Worm (Caenorhabditis elegans) whole organism, young adult: ENCODE results near the gene Y54G2A.41.

Source experiments
- B0019.2 ChIP-seq: fragments of 200-800 bp; sonication (Bioruptor generic); conservative IDR thresholded peaks from 2 replicates; pipeline ENCODE4 v1.3.6; 2022; ENCODE audit warnings: missing genetic modification reagents, missing genetic modification characterization, missing compliant biosample characterization
- B0035.1 ChIP-seq: sonication (generic microtip); optimal IDR thresholded peaks from 2 replicates; lab custom pipeline; 2016; ENCODE audit warnings: missing genetic modification characterization, mild to moderate bottlenecking, missing compliant biosample characterization, missing genotype, missing genetic modification reagents
- F37B4.10 ChIP-seq: fragments of 200-800 bp; sonication (Bioruptor generic); IDR thresholded peaks from 2 replicates; pipeline ENCODE4 v1.3.6; 2022; ENCODE audit warnings: missing genetic modification characterization, missing compliant biosample characterization
- F52B5.7 ChIP-seq: sonication (generic microtip); optimal IDR thresholded peaks from 2 replicates; lab custom pipeline; 2016; ENCODE audit warnings: mild to moderate bottlenecking, missing genetic modification characterization, missing compliant biosample characterization
- K11D2.4 ChIP-seq: fragments of 200-800 bp; sonication (Bioruptor generic); IDR thresholded peaks from 2 replicates; pipeline ENCODE4 v1.3.6; 2022; ENCODE audit warnings: missing genetic modification reagents, missing genetic modification characterization, missing compliant biosample characterization
- Y56A3A.18 ChIP-seq: fragments of 200-800 bp; sonication (Bioruptor generic); IDR thresholded peaks from 2 replicates; pipeline ENCODE4 v1.3.6; 2022; ENCODE audit warnings: missing genetic modification reagents, missing genetic modification characterization, missing compliant biosample characterization
- aptf-2 ChIP-seq: fragments of 200-800 bp; sonication (Bioruptor generic); conservative IDR thresholded peaks from 2 replicates; pipeline ENCODE4 v1.3.6; 2022; ENCODE audit warnings: missing genetic modification reagents, missing genetic modification characterization, missing compliant biosample characterization
- attf-3 ChIP-seq: fragments of 200-800 bp; sonication (Bioruptor generic); conservative IDR thresholded peaks from 2 replicates; pipeline ENCODE4 v1.3.6; 2022; ENCODE audit warnings: missing genetic modification reagents, missing genetic modification characterization, missing compliant biosample characterization
- attf-6 ChIP-seq: fragments of 200-800 bp; sonication (Bioruptor generic); IDR thresholded peaks from 2 replicates; pipeline ENCODE4 v1.3.6; 2022; ENCODE audit warnings: missing genetic modification reagents, missing genetic modification characterization, missing compliant biosample characterization
- bed-1 ChIP-seq: fragments of 200-800 bp; sonication (Bioruptor generic); IDR thresholded peaks from 2 replicates; pipeline ENCODE4 v1.3.6; 2022; ENCODE audit warnings: missing genetic modification reagents, missing genetic modification characterization, missing compliant biosample characterization
- cebp-1 ChIP-seq, 2 experiments: fragments of 200-800 bp in 1 of 2; sonication (Bioruptor generic) in 1 of 2; sonication (generic microtip) in 1 of 2; IDR thresholded peaks in 1 of 2; optimal IDR thresholded peaks in 1 of 2; 2 replicates each; pipeline versions ENCODE4 v1.3.6 to Lab custom; 2017 to 2022; ENCODE audit warnings: missing compliant biosample characterization in 2 of 2, missing genetic modification characterization in 2 of 2, mild to moderate bottlenecking in 1 of 2, missing genetic modification reagents in 1 of 2, moderate library complexity in 1 of 2
- ceh-100 ChIP-seq: fragments of 200-800 bp; sonication (Bioruptor generic); IDR thresholded peaks from 2 replicates; pipeline ENCODE4 v1.3.6; 2022; ENCODE audit warnings: missing genetic modification reagents, missing genetic modification characterization, missing compliant biosample characterization
- chd-7 ChIP-seq: sonication (generic microtip); optimal IDR thresholded peaks from 2 replicates; lab custom pipeline; 2016; ENCODE audit warnings: mild to moderate bottlenecking, missing genetic modification characterization, moderate library complexity, missing compliant biosample characterization
- dox-1 ChIP-seq: fragments of 200-800 bp; sonication (Bioruptor generic); IDR thresholded peaks from 2 replicates; pipeline ENCODE4 v1.3.6; 2022; ENCODE audit warnings: missing genetic modification reagents, missing genetic modification characterization, missing compliant biosample characterization
- dpff-1 ChIP-seq: sonication (generic microtip); optimal IDR thresholded peaks from 2 replicates; lab custom pipeline; 2017; ENCODE audit warnings: mild to moderate bottlenecking, missing genetic modification characterization, missing compliant biosample characterization
- fkh-3 ChIP-seq: sonication (generic microtip); optimal IDR thresholded peaks from 2 replicates; lab custom pipeline; 2016; ENCODE audit warnings: mild to moderate bottlenecking, missing genetic modification characterization, missing compliant biosample characterization
- gei-17 ChIP-seq: fragments of 200-800 bp; sonication (Bioruptor generic); optimal IDR thresholded peaks from 2 replicates; lab custom pipeline; 2018; ENCODE audit warnings: mild to moderate bottlenecking, missing genetic modification characterization, missing compliant biosample characterization
- hmg-1.2 ChIP-seq: fragments of 200-800 bp; sonication (Bioruptor generic); IDR thresholded peaks from 2 replicates; pipeline ENCODE4 v1.3.6; 2022; ENCODE audit warnings: missing genetic modification reagents, missing genetic modification characterization, missing compliant biosample characterization
- hmg-20 ChIP-seq: fragments of 200-800 bp; sonication (Bioruptor generic); IDR thresholded peaks from 2 replicates; pipeline ENCODE4 v1.3.6; 2022; ENCODE audit warnings: missing genetic modification reagents, missing genetic modification characterization, missing compliant biosample characterization
- hrde-1 ChIP-seq: sonication (generic microtip); optimal IDR thresholded peaks from 2 replicates; lab custom pipeline; 2016; ENCODE audit warnings: missing genetic modification characterization, mild to moderate bottlenecking, missing compliant biosample characterization, moderate library complexity, missing genotype, missing genetic modification reagents, borderline replicate concordance
- let-526 ChIP-seq: fragments of 200-800 bp; sonication (Bioruptor generic); IDR thresholded peaks from 2 replicates; pipeline ENCODE4 v1.3.6; 2022; ENCODE audit warnings: missing genetic modification reagents, missing genetic modification characterization, missing compliant biosample characterization
- lin-54 ChIP-seq: fragments of 200-800 bp; sonication (Bioruptor generic); optimal IDR thresholded peaks from 2 replicates; lab custom pipeline; 2018; ENCODE audit warnings: mild to moderate bottlenecking, missing genetic modification characterization, missing compliant biosample characterization
- lsy-27 ChIP-seq: sonication (generic microtip); optimal IDR thresholded peaks from 2 replicates; lab custom pipeline; 2017; ENCODE audit warnings: missing genetic modification characterization, mild to moderate bottlenecking, missing compliant biosample characterization, antibody characterized with exemption, missing genotype, borderline replicate concordance; ENCODE audit not compliant: insufficient read depth
- madf-10 ChIP-seq: sonication (generic microtip); optimal IDR thresholded peaks from 2 replicates; lab custom pipeline; 2016; ENCODE audit warnings: mild to moderate bottlenecking, missing genetic modification characterization, missing compliant biosample characterization
- madf-3 ChIP-seq: fragments of 200-800 bp; sonication (Bioruptor generic); IDR thresholded peaks from 2 replicates; pipeline ENCODE4 v1.3.6; 2022; ENCODE audit warnings: missing genetic modification reagents, missing genetic modification characterization, missing compliant biosample characterization
- madf-6 ChIP-seq: fragments of 200-800 bp; sonication (Bioruptor generic); IDR thresholded peaks from 2 replicates; pipeline ENCODE4 v1.3.6; 2022; ENCODE audit warnings: missing genetic modification reagents, missing genetic modification characterization, missing compliant biosample characterization
- mxl-1 ChIP-seq: sonication (generic microtip); optimal IDR thresholded peaks from 2 replicates; lab custom pipeline; 2016; ENCODE audit warnings: missing genetic modification characterization, missing compliant biosample characterization
- nhr-80 ChIP-seq: sonication (generic microtip); optimal IDR thresholded peaks from 2 replicates; lab custom pipeline; 2016; ENCODE audit warnings: missing genetic modification characterization, missing compliant biosample characterization
- repo-1 ChIP-seq: sonication (generic microtip); optimal IDR thresholded peaks from 2 replicates; lab custom pipeline; 2017; ENCODE audit warnings: mild to moderate bottlenecking, missing genetic modification characterization, missing compliant biosample characterization
- sea-2 ChIP-seq: fragments of 200-800 bp; sonication (Bioruptor generic); IDR thresholded peaks from 2 replicates; pipeline ENCODE4 v1.3.6; 2022; ENCODE audit warnings: missing genetic modification characterization, missing compliant biosample characterization
- snpc-1.3 ChIP-seq: sonication (generic microtip); optimal IDR thresholded peaks from 2 replicates; lab custom pipeline; 2017; ENCODE audit warnings: missing genetic modification characterization, mild to moderate bottlenecking, missing compliant biosample characterization, antibody characterized with exemption, moderate library complexity, missing genotype, missing genetic modification reagents; ENCODE audit not compliant: insufficient read depth
- snpc-4 ChIP-seq, 5 experiments: fragments of 150-350 bp in 1 of 5; sonication (generic microtip) in 4 of 5; optimal IDR thresholded peaks; 2 replicates each; lab custom pipeline; 2014 to 2018; ENCODE audit warnings: missing genetic modification characterization in 5 of 5, missing biosample characterization in 3 of 5, antibody characterized with exemption in 2 of 5, mild to moderate bottlenecking in 2 of 5, missing compliant biosample characterization in 2 of 5, missing genotype in 2 of 5, moderate library complexity in 2 of 5, missing genetic modification reagents in 1 of 5
- tbp1 ChIP-seq: fragments of 200-800 bp; sonication (Bioruptor generic); optimal IDR thresholded peaks from 2 replicates; lab custom pipeline; 2018; ENCODE audit warnings: mild to moderate bottlenecking, missing genetic modification characterization, missing compliant biosample characterization
- unc-130 ChIP-seq: sonication (generic microtip); optimal IDR thresholded peaks from 2 replicates; lab custom pipeline; 2016; ENCODE audit warnings: missing genetic modification reagents, missing genetic modification characterization, missing compliant biosample characterization
- ztf-18 ChIP-seq: sonication (generic microtip); optimal IDR thresholded peaks from 2 replicates; lab custom pipeline; 2016; ENCODE audit warnings: missing genotype, mild to moderate bottlenecking, missing genetic modification characterization, missing compliant biosample characterization
- ztf-22 ChIP-seq: fragments of 200-800 bp; sonication (Bioruptor generic); optimal IDR thresholded peaks from 2 replicates; lab custom pipeline; 2018; ENCODE audit warnings: mild to moderate bottlenecking, missing genetic modification characterization, moderate library complexity, missing compliant biosample characterization
- ztf-25 ChIP-seq: fragments of 200-800 bp; sonication (Bioruptor generic); IDR thresholded peaks from 2 replicates; pipeline ENCODE4 v1.3.6; 2022; ENCODE audit warnings: missing genetic modification reagents, missing genetic modification characterization, missing compliant biosample characterization
- ztf-3 ChIP-seq: fragments of 200-800 bp; sonication (Bioruptor generic); optimal IDR thresholded peaks from 2 replicates; lab custom pipeline; 2018; ENCODE audit warnings: mild to moderate bottlenecking, missing genetic modification characterization, missing compliant biosample characterization
- ztf-6 ChIP-seq: fragments of 200-800 bp; sonication (Bioruptor generic); IDR thresholded peaks from 2 replicates; pipeline ENCODE4 v1.3.6; 2022; ENCODE audit warnings: missing genetic modification reagents, missing genetic modification characterization, missing compliant biosample characterization

The Y54G2A.41 gene

ce11 chrIV:2709590-2710201 is 42.0 kb upstream of the Y54G2A.41 start (continued):
- TF ChIP-seq snpc-1.3 (tag; lab: Kevin White, UChicago) = no peak
- TF ChIP-seq aptf-2 = no peak
- TF ChIP-seq bed-1 = no peak
- peak; percentile 48 for TF ChIP-seq chd-7 (tag; lab: Kevin White, UChicago)
- TF ChIP-seq let-526 = 0 out of 2 replicates have a peak, but pooled peaks have one; percentile 49
- TF ChIP-seq dpff-1 = no peak
- TF ChIP-seq dox-1 = no peak; the same call in 1 of the 2 replicates
- TF ChIP-seq madf-3 = peak; percentile 60; the same call in 1 of the 2 replicates
- TF ChIP-seq cebp-1 (GFP tag; IDR thresholded peaks at IDR 0.05; lab: Robert Waterston, UW) = peak; percentile 68; the same call in 1 of the 2 replicates
- TF ChIP-seq cebp-1 (tag; optimal IDR thresholded peaks at IDR 0.05; lab: Kevin White, UChicago) = peak; percentile 76
- no peak for TF ChIP-seq mxl-1
- no peak for TF ChIP-seq ztf-25 (GFP tag; lab: Robert Waterston, UW)
- peak; percentile 26; the same call in 1 of the 2 replicates for TF ChIP-seq hmg-20 (GFP tag; lab: Robert Waterston, UW)
- no peak for TF ChIP-seq hrde-1 (tag; lab: Kevin White, UChicago)
- TF ChIP-seq attf-6 = no peak
- no peak for TF ChIP-seq F37B4.10 (GFP tag; lab: Robert Waterston, UW)
- peak; percentile 88 for TF ChIP-seq Y56A3A.18 (GFP tag; lab: Robert Waterston, UW)
- TF ChIP-seq unc-130 (GFP tag; lab: Kevin White, UChicago) = no peak
- TF ChIP-seq snpc-4 (GFP tag; optimal IDR thresholded peaks at IDR 0.05; lab: Kevin White, UChicago) = no peak
- no peak for TF ChIP-seq snpc-4 (tag; optimal IDR thresholded peaks at IDR 0.05; lab: Kevin White, UChicago)
- TF ChIP-seq K11D2.4 = peak; percentile 55
- peak; percentile 26 for TF ChIP-seq ztf-3 (GFP tag; lab: Kevin White, UChicago)
- no peak for TF ChIP-seq F52B5.7 (tag; lab: Kevin White, UChicago)
- no peak for TF ChIP-seq B0035.1 (tag; lab: Kevin White, UChicago)
- no peak for TF ChIP-seq attf-3
- TF ChIP-seq hmg-1.2 (GFP tag; lab: Robert Waterston, UW) = no peak
- TF ChIP-seq lin-54 = peak; percentile 31
- TF ChIP-seq madf-6 (GFP tag; lab: Robert Waterston, UW) = 0 out of 2 replicates have a peak, but pooled peaks have one; percentile 29
- no peak for TF ChIP-seq ztf-6 (GFP tag; lab: Robert Waterston, UW)
- TF ChIP-seq nhr-80 (tag; lab: Kevin White, UChicago) = peak; percentile 21
- TF ChIP-seq sea-2 (GFP tag; lab: Robert Waterston, UW) = no peak
- peak; percentile 46 for TF ChIP-seq tbp1 (GFP tag; lab: Kevin White, UChicago)
- peak; percentile 20 for TF ChIP-seq gei-17
- TF ChIP-seq ztf-18 = no peak
- TF ChIP-seq lsy-27 (tag; lab: Kevin White, UChicago) = no peak
- no peak for TF ChIP-seq fkh-3 (tag; lab: Kevin White, UChicago)
- no peak for TF ChIP-seq B0019.2 (GFP tag; lab: Robert Waterston, UW)
- TF ChIP-seq repo-1 (tag; lab: Kevin White, UChicago) = peak; percentile 24
- peak; percentile 60 for TF ChIP-seq madf-10
- TF ChIP-seq ceh-100 (GFP tag; lab: Robert Waterston, UW) = no peak
- peak; percentile 90 for TF ChIP-seq ztf-22 (GFP tag; lab: Kevin White, UChicago)
